Worm (Caenorhabditis elegans) whole organism, midembryonic: ENCODE results near the gene abt-1.

Experiments used
- T22C8.4 ChIP-seq: fragments of 200-800 bp; sonication (Bioruptor generic); IDR thresholded peaks from 2 replicates; pipeline ENCODE4 v1.3.6; 2022; ENCODE audit warnings: missing genetic modification characterization, missing compliant biosample characterization
- cog-1 ChIP-seq: sonication (generic microtip); optimal IDR thresholded peaks from 2 replicates; lab custom pipeline; 2016; ENCODE audit warnings: missing genetic modification characterization, missing compliant biosample characterization
- flt-1 ChIP-seq: fragments of 200-800 bp; sonication (Bioruptor generic); IDR thresholded peaks from 2 replicates; pipeline ENCODE4 v1.3.6; 2022; ENCODE audit warnings: missing genetic modification characterization, missing compliant biosample characterization
- klf-2 ChIP-seq: fragments of 200-800 bp; sonication (Bioruptor generic); conservative IDR thresholded peaks from 2 replicates; pipeline ENCODE4 v1.3.6; 2022; ENCODE audit warnings: missing genetic modification reagents, missing genetic modification characterization, missing compliant biosample characterization
- med-1 ChIP-seq: sonication (generic microtip); optimal IDR thresholded peaks from 2 replicates; lab custom pipeline; 2017; ENCODE audit warnings: missing genetic modification characterization, mild to moderate bottlenecking, missing compliant biosample characterization, antibody characterized with exemption, missing genetic modification reagents; ENCODE audit not compliant: insufficient read depth
- ref-1 ChIP-seq: fragments of 200-800 bp; sonication (Bioruptor generic); conservative IDR thresholded peaks from 2 replicates; pipeline ENCODE4 v1.3.6; 2022; ENCODE audit warnings: missing genetic modification reagents, missing genetic modification characterization, missing compliant biosample characterization
- tab-1 ChIP-seq: fragments of 200-800 bp; sonication (Bioruptor generic); IDR thresholded peaks from 2 replicates; pipeline ENCODE4 v1.3.6; 2022; ENCODE audit warnings: missing genetic modification characterization, missing compliant biosample characterization
- ztf-29 ChIP-seq: fragments of 200-800 bp; sonication (Bioruptor generic); IDR thresholded peaks from 2 replicates; pipeline ENCODE4 v1.3.6; 2022; ENCODE audit warnings: missing genetic modification reagents, missing genetic modification characterization, missing compliant biosample characterization

DNA sequence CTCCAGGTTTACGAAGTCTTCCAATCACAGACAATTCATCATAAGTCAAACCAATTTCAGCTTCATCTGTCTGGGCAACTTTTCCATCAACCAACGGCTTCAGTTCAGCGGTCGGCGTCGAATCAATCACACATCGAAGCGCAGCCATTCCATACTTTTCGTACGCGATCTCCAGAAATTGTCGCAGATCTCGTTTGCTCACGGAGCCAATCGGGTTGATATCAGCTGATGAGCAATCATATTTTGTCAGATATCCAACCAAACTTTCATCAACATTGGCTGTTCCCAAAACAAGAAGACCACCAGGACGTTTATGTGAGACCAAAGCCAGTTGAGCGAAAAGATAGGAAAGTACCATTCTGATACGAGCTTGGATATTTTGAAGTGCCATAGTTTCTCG, 682 bp upstream of the abt-1 start:
- TF ChIP-seq med-1: no peak
- no peak for TF ChIP-seq klf-2
- TF ChIP-seq cog-1 (tag; lab: Kevin White, UChicago): no peak
- no peak for TF ChIP-seq ref-1 (GFP tag; lab: Robert Waterston, UW)
- TF ChIP-seq T22C8.4 (GFP tag; lab: Robert Waterston, UW): no peak
- TF ChIP-seq tab-1: no peak
- no peak for TF ChIP-seq flt-1 (GFP tag; lab: Robert Waterston, UW)
- TF ChIP-seq ztf-29 (GFP tag; lab: Robert Waterston, UW): no peak
